Worm (Caenorhabditis elegans) whole organism, midembryonic: Measurements from ENCODE around the gene srh-83.

Experiments
- T22C8.4 ChIP-seq: fragments of 200-800 bp; sonication (Bioruptor generic); IDR thresholded peaks from 2 replicates; pipeline ENCODE4 v1.3.6; 2022; ENCODE audit warnings: missing genetic modification characterization, missing compliant biosample characterization
- klf-2 ChIP-seq: fragments of 200-800 bp; sonication (Bioruptor generic); conservative IDR thresholded peaks from 2 replicates; pipeline ENCODE4 v1.3.6; 2022; ENCODE audit warnings: missing genetic modification reagents, missing genetic modification characterization, missing compliant biosample characterization

- TF ChIP-seq T22C8.4 (GFP tag; lab: Robert Waterston, UW) (no peak), klf-2 (GFP tag; lab: Robert Waterston, UW) (no peak)
Measured at ce11 chrV:7145250-7145850, 19.0 kb upstream of the srh-83 start, which contains the start of gene ugt-37.
